Fruit fly (Drosophila melanogaster) whole organism, wandering third instar larva: Measurements from ENCODE around the gene Task6.

ENCODE experiments used
- Dfd ChIP-seq: fragments of >200 bp; optimal IDR thresholded peaks from 2 replicates; lab custom pipeline; 2017; ENCODE audit warnings: missing biosample characterization, missing genetic modification characterization
- Hnf4 ChIP-seq: fragments of 200-800 bp; sonication (Bioruptor generic); optimal IDR thresholded peaks from 2 replicates; lab custom pipeline; 2016; ENCODE audit warnings: missing biosample characterization, mild to moderate bottlenecking, missing genetic modification characterization
- Jra ChIP-seq: sonication (Bioruptor generic); optimal IDR thresholded peaks from 2 replicates; lab custom pipeline; 2016; ENCODE audit warnings: missing biosample characterization, missing genetic modification characterization
- Myc ChIP-seq: fragments of >200 bp; optimal IDR thresholded peaks from 2 replicates; lab custom pipeline; 2017
- OdsH ChIP-seq: fragments of 200-800 bp; sonication (Bioruptor generic); optimal IDR thresholded peaks from 2 replicates; lab custom pipeline; 2016; ENCODE audit warnings: missing biosample characterization, mild to moderate bottlenecking, missing genetic modification characterization
- brk ChIP-seq: fragments of 200-800 bp; sonication (Bioruptor generic); optimal IDR thresholded peaks from 2 replicates; lab custom pipeline; 2016; ENCODE audit warnings: missing biosample characterization, mild to moderate bottlenecking, missing genetic modification characterization
- ey ChIP-seq: fragments of 200-800 bp; sonication (Bioruptor generic); optimal IDR thresholded peaks from 2 replicates; lab custom pipeline; 2016; ENCODE audit warnings: missing biosample characterization, missing genetic modification characterization
- foxo ChIP-seq, 2 experiments: fragments of 200-800 bp; sonication (Bioruptor generic); optimal IDR thresholded peaks; 2 replicates in 1 of 2; 3 replicates in 1 of 2; lab custom pipeline; 2016 to 2017; ENCODE audit warnings: missing biosample characterization in 2 of 2, missing genetic modification characterization in 2 of 2
- fru ChIP-seq: fragments of 200-800 bp; sonication (Bioruptor generic); optimal IDR thresholded peaks from 3 replicates; lab custom pipeline; 2016; ENCODE audit warnings: missing biosample characterization, mild to moderate bottlenecking, missing genetic modification characterization
- h ChIP-seq: fragments of 200-800 bp; sonication (Bioruptor generic); optimal IDR thresholded peaks from 3 replicates; lab custom pipeline; 2016; ENCODE audit warnings: missing biosample characterization, mild to moderate bottlenecking, missing genetic modification characterization
- jim ChIP-seq: fragments of 175-275, 200-325 bp; sonication (Bioruptor generic); optimal IDR thresholded peaks from 2 replicates; lab custom pipeline; 2016; ENCODE audit warnings: missing biosample characterization, mild to moderate bottlenecking, missing genetic modification characterization
- pan ChIP-seq: fragments of >200 bp; optimal IDR thresholded peaks from 2 replicates; lab custom pipeline; 2017
- sage ChIP-seq: fragments of 200-800 bp; sonication (Bioruptor generic); optimal IDR thresholded peaks from 2 replicates; lab custom pipeline; 2016; ENCODE audit warnings: missing biosample characterization, mild to moderate bottlenecking, missing genetic modification characterization
- usp ChIP-seq: fragments of >200 bp; optimal IDR thresholded peaks from 2 replicates; lab custom pipeline; 2017; ENCODE audit warnings: missing biosample characterization, missing genetic modification characterization

DNA sequence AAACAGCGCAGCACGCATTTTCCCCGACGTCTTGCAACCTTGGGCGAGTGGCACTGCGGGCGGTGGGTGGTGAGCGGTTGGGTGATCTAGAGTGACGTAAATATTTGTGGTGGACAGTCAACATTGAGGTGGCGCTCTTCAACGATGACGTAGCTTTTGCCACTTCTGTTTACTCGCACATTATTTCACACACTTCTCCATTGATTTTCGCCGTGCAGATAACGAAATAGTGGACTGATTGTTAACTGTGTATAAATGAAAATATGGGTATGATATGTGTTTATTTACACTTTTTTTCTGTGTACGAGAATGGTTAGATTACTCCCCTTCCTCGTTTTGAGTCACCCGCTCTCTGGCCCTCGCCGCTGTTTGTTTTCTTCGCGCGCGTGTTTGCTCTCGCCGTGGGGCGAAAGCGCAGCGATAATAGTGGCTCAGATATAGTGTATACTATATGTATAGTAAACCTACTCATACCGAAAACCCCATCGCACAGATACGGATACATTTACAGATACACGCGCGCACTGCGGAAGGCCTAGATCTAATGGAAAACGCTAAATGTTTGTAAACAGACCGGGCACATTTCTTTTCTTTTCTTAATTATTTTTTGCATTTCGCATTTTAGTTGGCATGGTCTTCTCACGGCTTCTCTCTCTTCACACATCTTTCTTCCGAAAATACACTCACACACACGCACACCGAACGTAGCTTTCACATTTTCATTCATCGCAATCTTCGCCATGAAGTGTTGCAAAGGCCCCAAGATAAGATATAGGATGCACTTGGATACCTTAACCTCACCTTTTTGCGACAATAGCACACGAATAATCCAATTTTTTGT, 12.2 kb upstream of the Task6 start, which contains the start of gene omd:
- TF ChIP-seq usp (GFP tag; lab: Kevin White, UChicago) (no peak), ey (GFP tag; lab: Kevin White, UChicago) (no peak), pan (lab: Kevin White, UChicago) (no peak), brk (no peak), sage (GFP tag; lab: Kevin White, UChicago) (no peak), OdsH (peak; percentile 23), h (GFP tag; lab: Kevin White, UChicago) (no peak), Dfd (GFP tag; lab: Kevin White, UChicago) (no peak), Jra (GFP tag; lab: Kevin White, UChicago) (no peak), Myc (lab: Kevin White, UChicago) (no peak), jim (GFP tag; lab: Kevin White, UChicago) (no peak), foxo (GFP tag; optimal IDR thresholded peaks at IDR 0.05; lab: Kevin White, UChicago) (no peak), Hnf4 (no peak), fru (GFP tag; lab: Kevin White, UChicago) (no peak)
